Worm (Caenorhabditis elegans): ENCODE data around the gene srt-70.

Gene srt-70

DNA sequence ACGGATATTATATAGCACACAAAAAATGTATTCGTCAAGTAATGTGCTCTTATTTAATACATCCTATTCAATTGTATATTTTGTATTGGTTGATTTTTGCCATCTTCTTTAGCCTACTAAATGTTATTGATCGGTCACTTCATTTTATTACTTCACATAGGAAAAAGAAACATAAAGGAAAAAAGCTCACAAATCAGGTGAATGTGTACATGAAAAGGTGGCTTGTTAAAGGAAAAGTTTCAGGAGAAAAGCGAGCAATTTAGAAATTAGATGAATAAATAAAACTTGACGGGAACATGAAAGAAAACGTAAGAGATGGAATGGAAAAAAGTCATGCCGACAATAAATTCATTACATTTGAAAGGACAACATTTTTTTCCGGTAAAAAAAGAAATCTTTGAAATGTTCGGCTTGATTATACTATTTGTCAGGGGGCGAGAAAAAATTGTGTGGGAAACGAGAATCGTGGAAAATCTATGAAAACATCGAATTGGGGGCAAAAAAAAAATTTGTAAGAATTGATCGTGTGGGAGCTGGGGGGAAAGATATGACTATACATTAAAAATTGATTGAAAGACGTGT lies 16.2 kb upstream of the srt-70 start (continued):
- TF ChIP-seq ceh-40 (GFP tag; IDR thresholded peaks at IDR 0.05) (no peak), him-1 (tag; optimal IDR thresholded peaks at IDR 0.05) (no peak), ztf-26 (tag; optimal IDR thresholded peaks at IDR 0.05) (no peak), T26A5.8 (tag; optimal IDR thresholded peaks at IDR 0.05) (no peak), somi-1 (GFP tag; optimal IDR thresholded peaks at IDR 0.05) (no peak), mes-4 (tag; optimal IDR thresholded peaks at IDR 0.05) (no peak), atf-7 (tag; optimal IDR thresholded peaks at IDR 0.05) (no peak), C17E4.6 (GFP tag; IDR thresholded peaks at IDR 0.05) (no peak), Y53G8AR.9 (GFP tag; conservative IDR thresholded peaks at IDR 0.05) (peak; percentile 63; the same call in 1 of the 2 replicates), nfya-1 (tag; optimal IDR thresholded peaks at IDR 0.05; ENCODE audit: borderline replicate concordance, insufficient read depth) (no peak), tbx-9 (tag; optimal IDR thresholded peaks at IDR 0.05; ENCODE audit: borderline replicate concordance) (no peak), Y67H2A.10 (GFP tag; conservative IDR thresholded peaks at IDR 0.05) (no peak), F10E7.11 (tag; optimal IDR thresholded peaks at IDR 0.05) (no peak), Y79H2A.3 (GFP tag; conservative IDR thresholded peaks at IDR 0.05) (no peak), tlf-1 (GFP tag; optimal IDR thresholded peaks at IDR 0.05) (peak; percentile 5), Y53F4B.3 (GFP tag; IDR thresholded peaks at IDR 0.05) (no peak), nhr-179 (tag; optimal IDR thresholded peaks at IDR 0.05) (no peak), F55B11.4 (tag; optimal IDR thresholded peaks at IDR 0.05; ENCODE audit: borderline replicate concordance, insufficient read depth) (no peak), nfya-2 (GFP tag; IDR thresholded peaks at IDR 0.05) (no peak), fkh-3 (tag; optimal IDR thresholded peaks at IDR 0.05) (peak; percentile 46), rcor-1 (GFP tag; IDR thresholded peaks at IDR 0.05) (no peak), nfyb-1 (GFP tag; IDR thresholded peaks at IDR 0.05) (no peak), ztf-25 (GFP tag; IDR thresholded peaks at IDR 0.05) (no peak), aptf-3 (GFP tag; IDR thresholded peaks at IDR 0.05) (no peak), akir-1 (GFP tag; optimal IDR thresholded peaks at IDR 0.05) (no peak), C06A6.2 (GFP tag; conservative IDR thresholded peaks at IDR 0.05) (no peak), tbp1 (GFP tag; optimal IDR thresholded peaks at IDR 0.05) (peak; percentile 29), rec-8 (tag; optimal IDR thresholded peaks at IDR 0.05) (peak in 1 of 2 experiments; percentile 29), F49E8.2 (tag; optimal IDR thresholded peaks at IDR 0.05; ENCODE audit: insufficient read depth) (peak; percentile 52), B0035.1 (tag; optimal IDR thresholded peaks at IDR 0.05) (no peak), let-607 (tag; optimal IDR thresholded peaks at IDR 0.05) (no peak), zim-3 (tag; optimal IDR thresholded peaks at IDR 0.05) (no peak), madf-8 (GFP tag; conservative IDR thresholded peaks at IDR 0.05) (no peak), dpff-1 (tag; optimal IDR thresholded peaks at IDR 0.05) (no peak), ztf-22 (GFP tag; optimal IDR thresholded peaks at IDR 0.05) (no peak), sdz-38 (tag; optimal IDR thresholded peaks at IDR 0.05) (no peak), F39B2.1 (GFP tag; IDR thresholded peaks at IDR 0.05) (no peak), snpc-1.1 (tag; optimal IDR thresholded peaks at IDR 0.05; ENCODE audit: insufficient read depth) (no peak), ccch-3 (GFP tag; optimal IDR thresholded peaks at IDR 0.05) (no peak), nhr-120 (GFP tag; IDR thresholded peaks at IDR 0.05) (no peak), dpl-1 (GFP tag; optimal IDR thresholded peaks at IDR 0.05) (no peak), pbrm-1 (GFP tag; IDR thresholded peaks at IDR 0.05) (no peak), bed-1 (GFP tag; IDR thresholded peaks at IDR 0.05) (no peak), K12H6.12 (tag; optimal IDR thresholded peaks at IDR 0.05) (no peak), ceh-79 (tag; optimal IDR thresholded peaks at IDR 0.05) (peak; percentile 48), hmg-20 (GFP tag; IDR thresholded peaks at IDR 0.05) (no peak), hlh-12 (tag; optimal IDR thresholded peaks at IDR 0.05) (no peak), ceh-58 (GFP tag; IDR thresholded peaks at IDR 0.05) (no peak), attf-5 (GFP tag; optimal IDR thresholded peaks at IDR 0.05) (no peak)

All from whole organism, young adult.